Fruit fly (Drosophila melanogaster) whole organism: ENCODE results near the gene Prim1.

Experiments used
- CG8478 ChIP-seq: fragments of >200 bp; optimal IDR thresholded peaks from 2 replicates; lab custom pipeline; 2018; ENCODE audit warnings: inconsistent platforms
- pan ChIP-seq: fragments of >200 bp; optimal IDR thresholded peaks from 2 replicates; lab custom pipeline; 2017
- psq ChIP-seq: fragments of >200 bp; optimal IDR thresholded peaks from 2 replicates; lab custom pipeline; 2017
- usp ChIP-seq: fragments of >200 bp; optimal IDR thresholded peaks from 2 replicates; lab custom pipeline; 2017; ENCODE audit warnings: missing biosample characterization, missing genetic modification characterization, mixed read lengths

- TF ChIP-seq psq (lab: Kevin White, UChicago) (no peak), usp (GFP tag; lab: Kevin White, UChicago) (no peak), pan (lab: Kevin White, UChicago) (no peak), CG8478 (lab: Kevin White, UChicago) (no peak)
Measured at dm6 chr3L:8385055-8385454, 44.9 kb downstream of the Prim1 start.
